Worm (Caenorhabditis elegans) whole organism, L1 larva: ENCODE measurements around the gene ceh-74.

Experiments
- C16A3.4 ChIP-seq: fragments of 150-350 bp; optimal IDR thresholded peaks from 2 replicates; lab custom pipeline; 2014; ENCODE audit warnings: missing biosample characterization, missing genetic modification characterization
- C34B4.2 ChIP-seq: sonication (generic microtip); optimal IDR thresholded peaks from 2 replicates; lab custom pipeline; 2017; ENCODE audit warnings: mild to moderate bottlenecking, missing genetic modification characterization, missing compliant biosample characterization
- F16B12.6 ChIP-seq: fragments of 150-350 bp; optimal IDR thresholded peaks from 2 replicates; lab custom pipeline; 2014; ENCODE audit warnings: missing biosample characterization, missing genetic modification characterization
- Y116A8C.19 ChIP-seq: sonication (generic microtip); optimal IDR thresholded peaks from 2 replicates; lab custom pipeline; 2016; ENCODE audit warnings: missing compliant biosample characterization, missing genetic modification characterization, borderline replicate concordance
- aly-2 ChIP-seq: fragments of 150-350 bp; optimal IDR thresholded peaks from 2 replicates; lab custom pipeline; 2014; ENCODE audit warnings: missing biosample characterization, missing genetic modification characterization
- ama-1 ChIP-seq: fragments of 150-350 bp; optimal IDR thresholded peaks from 2 replicates; lab custom pipeline; 2014
- blmp-1 ChIP-seq: fragments of 150-350 bp; optimal IDR thresholded peaks from 2 replicates; lab custom pipeline; 2014; ENCODE audit warnings: missing biosample characterization, missing genetic modification characterization
- ceh-8 ChIP-seq: fragments of 200-800 bp; sonication (Bioruptor generic); optimal IDR thresholded peaks from 2 replicates; lab custom pipeline; 2018; ENCODE audit warnings: mild to moderate bottlenecking, missing genetic modification characterization, moderate library complexity, missing compliant biosample characterization
- ceh-82 ChIP-seq, 3 experiments: fragments of 150-350 bp in 1 of 3; sonication (generic microtip) in 2 of 3; optimal IDR thresholded peaks; 2 replicates each; lab custom pipeline; 2014 to 2017; ENCODE audit warnings: missing biosample characterization in 3 of 3, missing genetic modification characterization in 3 of 3
- ces-1 ChIP-seq: fragments of 150-350 bp; optimal IDR thresholded peaks from 2 replicates; lab custom pipeline; 2014; ENCODE audit warnings: missing biosample characterization, missing genetic modification reagents, missing genetic modification characterization
- dpl-1 ChIP-seq, 3 experiments: fragments of 150-350 bp in 2 of 3; sonication (generic microtip) in 1 of 3; optimal IDR thresholded peaks; 2 replicates each; lab custom pipeline; 2014 to 2017; ENCODE audit warnings: missing biosample characterization in 3 of 3, missing genetic modification characterization in 3 of 3, missing genetic modification reagents in 3 of 3
- efl-1 ChIP-seq, 4 experiments: fragments of 150-350 bp; optimal IDR thresholded peaks in 3 of 4; peaks in 1 of 4; 1 replicate in 1 of 4; 2 replicates in 3 of 4; lab custom pipeline; 2014; ENCODE audit warnings: missing biosample characterization in 2 of 4, missing genetic modification characterization in 2 of 4, missing genetic modification reagents in 2 of 4
- egl-13 ChIP-seq: sonication (generic microtip); optimal IDR thresholded peaks from 2 replicates; lab custom pipeline; 2016; ENCODE audit warnings: missing genotype, missing genetic modification reagents, missing genetic modification characterization, missing compliant biosample characterization
- egl-27 ChIP-seq, 2 experiments: fragments of 150-350 bp in 1 of 2; sonication (generic microtip); optimal IDR thresholded peaks; 3 replicates each; lab custom pipeline; 2017 to 2018; ENCODE audit warnings: missing biosample characterization in 2 of 2, missing genetic modification characterization in 2 of 2, missing genetic modification reagents in 2 of 2
- ets-5 ChIP-seq: fragments of 200-800 bp; sonication (Bioruptor generic); IDR thresholded peaks from 2 replicates; pipeline ENCODE4 v1.3.6; 2022; ENCODE audit warnings: missing genetic modification characterization, missing compliant biosample characterization
- fkh-10 ChIP-seq: sonication (generic microtip); optimal IDR thresholded peaks from 2 replicates; lab custom pipeline; 2017; ENCODE audit warnings: missing biosample characterization, missing genetic modification reagents, missing genetic modification characterization
- fkh-4 ChIP-seq: sonication (generic microtip); optimal IDR thresholded peaks from 2 replicates; lab custom pipeline; 2016; ENCODE audit warnings: missing compliant biosample characterization, missing genetic modification characterization, borderline replicate concordance
- fkh-8 ChIP-seq: sonication (generic microtip); optimal IDR thresholded peaks from 2 replicates; lab custom pipeline; 2016; ENCODE audit warnings: mild to moderate bottlenecking, missing genetic modification characterization, missing compliant biosample characterization
- fos-1 ChIP-seq: fragments of 150-350 bp; optimal IDR thresholded peaks from 2 replicates; lab custom pipeline; 2014; ENCODE audit warnings: missing biosample characterization, missing genetic modification characterization
- grh-1 ChIP-seq: fragments of 200-800 bp; sonication (Bioruptor generic); IDR thresholded peaks from 2 replicates; pipeline ENCODE4 v1.3.6; 2022; ENCODE audit warnings: missing genetic modification reagents, missing genetic modification characterization, missing compliant biosample characterization
- irx-1 ChIP-seq: sonication (generic microtip); optimal IDR thresholded peaks from 2 replicates; lab custom pipeline; 2016; ENCODE audit warnings: missing genetic modification characterization, missing compliant biosample characterization
- jun-1 ChIP-seq: fragments of 150-350 bp; optimal IDR thresholded peaks from 2 replicates; lab custom pipeline; 2014; ENCODE audit warnings: missing biosample characterization, missing genetic modification reagents, missing genetic modification characterization
- lin-13 ChIP-seq: fragments of 150-350 bp; optimal IDR thresholded peaks from 2 replicates; lab custom pipeline; 2014; ENCODE audit warnings: missing biosample characterization, missing genetic modification reagents, missing genetic modification characterization
- lin-15B ChIP-seq: fragments of 150-350 bp; sonication (generic microtip); optimal IDR thresholded peaks from 3 replicates; lab custom pipeline; 2014; ENCODE audit warnings: missing biosample characterization, missing genetic modification characterization
- lir-3 ChIP-seq: sonication (generic microtip); optimal IDR thresholded peaks from 2 replicates; lab custom pipeline; 2016; ENCODE audit warnings: mild to moderate bottlenecking, missing genetic modification characterization, moderate library complexity, missing compliant biosample characterization; ENCODE audit not compliant: poor library complexity
- lsy-2 ChIP-seq, 2 experiments: fragments of 150-350 bp; optimal IDR thresholded peaks; 2 replicates each; lab custom pipeline; 2014; ENCODE audit warnings: missing biosample characterization in 2 of 2, missing genetic modification characterization in 2 of 2
- mab-9 ChIP-seq: fragments of 200-800 bp; sonication (Bioruptor generic); IDR thresholded peaks from 2 replicates; pipeline ENCODE4 v1.3.6; 2022; ENCODE audit warnings: missing genetic modification reagents, missing genetic modification characterization, missing compliant biosample characterization
- mef-2 ChIP-seq: fragments of 150-350 bp; optimal IDR thresholded peaks from 2 replicates; lab custom pipeline; 2014; ENCODE audit warnings: missing biosample characterization, missing genetic modification characterization
- mep-1 ChIP-seq: fragments of 150-350 bp; optimal IDR thresholded peaks from 2 replicates; lab custom pipeline; 2014; ENCODE audit warnings: missing biosample characterization, missing genetic modification characterization
- nhr-12 ChIP-seq: sonication (generic microtip); optimal IDR thresholded peaks from 2 replicates; lab custom pipeline; 2017; ENCODE audit warnings: missing biosample characterization, missing genetic modification characterization
- nhr-19 ChIP-seq: fragments of 200-800 bp; sonication (Bioruptor generic); conservative IDR thresholded peaks from 2 replicates; pipeline ENCODE4 v1.3.6; 2022; ENCODE audit warnings: missing genetic modification characterization, missing compliant biosample characterization
- nhr-20 ChIP-seq: sonication (generic microtip); optimal IDR thresholded peaks from 2 replicates; lab custom pipeline; 2016; ENCODE audit warnings: mild to moderate bottlenecking, missing genetic modification characterization, missing compliant biosample characterization
- nhr-237 ChIP-seq: fragments of 150-350 bp; optimal IDR thresholded peaks from 2 replicates; lab custom pipeline; 2014; ENCODE audit warnings: missing biosample characterization, missing genetic modification characterization
- nhr-28 ChIP-seq: fragments of 150-350 bp; optimal IDR thresholded peaks from 2 replicates; lab custom pipeline; 2014; ENCODE audit warnings: missing biosample characterization, missing genetic modification characterization
- nhr-85 ChIP-seq: sonication (generic microtip); peaks from one replicate; lab custom pipeline; 2016; ENCODE audit warnings: missing genetic modification characterization, inconsistent platforms, missing compliant biosample characterization
- pax-3 ChIP-seq: fragments of 200-800 bp; sonication (Bioruptor generic); optimal IDR thresholded peaks from 2 replicates; lab custom pipeline; 2018; ENCODE audit warnings: mild to moderate bottlenecking, missing genetic modification characterization, moderate library complexity, missing compliant biosample characterization
- pqm-1 ChIP-seq: sonication (generic microtip); optimal IDR thresholded peaks from 3 replicates; lab custom pipeline; 2017; ENCODE audit warnings: missing biosample characterization, missing genetic modification characterization
- rnt-1 ChIP-seq: sonication (generic microtip); optimal IDR thresholded peaks from 2 replicates; lab custom pipeline; 2016; ENCODE audit warnings: mild to moderate bottlenecking, missing genetic modification characterization, moderate library complexity, missing compliant biosample characterization
- skn-1 ChIP-seq: fragments of 150-350 bp; optimal IDR thresholded peaks from 2 replicates; lab custom pipeline; 2014; ENCODE audit warnings: missing biosample characterization, missing genetic modification characterization
- sox-4 ChIP-seq: sonication (generic microtip); optimal IDR thresholded peaks from 2 replicates; lab custom pipeline; 2016; ENCODE audit warnings: missing genetic modification characterization, missing compliant biosample characterization
- sptf-1 ChIP-seq: fragments of 150-350 bp; optimal IDR thresholded peaks from 2 replicates; lab custom pipeline; 2014; ENCODE audit warnings: missing biosample characterization, missing genetic modification characterization
- tbx-2 ChIP-seq: sonication (generic microtip); optimal IDR thresholded peaks from 2 replicates; lab custom pipeline; 2016; ENCODE audit warnings: missing genetic modification characterization, missing compliant biosample characterization
- unc-130 ChIP-seq: fragments of 150-350 bp; optimal IDR thresholded peaks from 2 replicates; lab custom pipeline; 2017; ENCODE audit warnings: missing biosample characterization, missing genetic modification characterization, inconsistent platforms
- unc-30 ChIP-seq: sonication (generic microtip); optimal IDR thresholded peaks from 2 replicates; lab custom pipeline; 2017; ENCODE audit warnings: missing biosample characterization, missing genetic modification characterization
- zip-4 ChIP-seq: fragments of 200-800 bp; sonication (Bioruptor generic); optimal IDR thresholded peaks from 2 replicates; lab custom pipeline; 2018; ENCODE audit warnings: mild to moderate bottlenecking, missing genetic modification characterization, moderate library complexity, missing compliant biosample characterization
- ztf-11 ChIP-seq, 2 experiments: sonication (generic microtip); optimal IDR thresholded peaks; 2 replicates each; lab custom pipeline; 2016 to 2017; ENCODE audit warnings: missing genetic modification characterization in 2 of 2, missing biosample characterization in 1 of 2, missing compliant biosample characterization in 1 of 2

ceh-74 gene

DNA sequence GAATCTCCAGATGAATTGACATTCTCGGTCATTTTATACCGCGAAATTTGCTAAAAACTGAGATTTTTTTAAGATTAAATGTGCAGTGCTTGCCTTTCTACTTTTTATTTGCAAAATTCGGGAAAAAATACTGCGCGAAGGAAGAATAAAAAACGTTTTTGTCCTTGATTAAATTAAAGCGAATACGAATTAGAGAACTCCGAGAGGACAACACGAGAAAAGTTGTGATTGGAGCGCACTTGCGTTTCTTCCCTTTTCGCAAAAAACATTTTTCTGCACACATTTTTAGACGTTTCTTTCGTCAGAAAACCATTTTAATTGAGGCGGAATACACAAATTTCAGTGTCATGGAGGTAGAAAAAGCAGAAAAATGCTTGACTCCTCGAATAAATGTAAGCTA lies 7.6 kb downstream of the ceh-74 start, which contains the start of the genes trm-1 and ints-2 (continued):
- TF ChIP-seq lin-13 (peak; percentile 41), mep-1 (tag; lab: Kevin White, UChicago) (peak; percentile 83), lir-3 (tag; lab: Kevin White, UChicago) (peak; percentile 40), efl-1 (optimal IDR thresholded peaks at IDR 0.05; lab: Kevin White, UChicago) (peak; percentile 78 to 79), efl-1 (GFP tag; optimal IDR thresholded peaks at IDR 0.05 in 1 of 2; lab: Kevin White, UChicago) (peak; percentile 73 to 97), grh-1 (peak; percentile 45), rnt-1 (peak; percentile 89)

DNA sequence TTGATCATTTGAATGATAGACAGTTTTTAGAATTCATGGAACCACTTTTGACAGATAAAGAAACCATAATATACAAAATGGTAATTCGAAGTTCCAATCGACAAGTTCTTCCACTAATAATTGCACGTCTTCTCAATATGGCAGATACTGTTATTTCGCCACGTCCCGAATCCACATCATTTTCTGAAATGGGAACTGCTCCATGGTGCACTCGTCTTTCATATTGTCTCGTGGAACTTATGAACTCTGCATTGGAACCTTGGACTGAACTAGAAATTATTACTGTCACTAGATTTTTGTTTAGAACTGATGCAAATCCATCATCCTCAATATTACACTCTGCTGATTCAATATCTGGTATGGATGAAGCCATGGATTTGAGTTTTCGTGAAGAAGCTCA lies 9.2 kb downstream of the ceh-74 start:
- TF ChIP-seq C16A3.4 (no peak), rnt-1 (no peak), skn-1 (no peak), unc-30 (tag; lab: Kevin White, UChicago) (no peak), lsy-2 (tag; optimal IDR thresholded peaks at IDR 0.05; lab: Kevin White, UChicago) (no peak), lin-13 (no peak), lin-15B (tag; lab: Kevin White, UChicago) (no peak), mef-2 (no peak), Y116A8C.19 (tag; lab: Kevin White, UChicago) (no peak), efl-1 (optimal IDR thresholded peaks at IDR 0.05; lab: Kevin White, UChicago) (no peak), efl-1 (GFP tag; optimal IDR thresholded peaks at IDR 0.05 in 1 of 2; lab: Kevin White, UChicago) (no peak)

DNA sequence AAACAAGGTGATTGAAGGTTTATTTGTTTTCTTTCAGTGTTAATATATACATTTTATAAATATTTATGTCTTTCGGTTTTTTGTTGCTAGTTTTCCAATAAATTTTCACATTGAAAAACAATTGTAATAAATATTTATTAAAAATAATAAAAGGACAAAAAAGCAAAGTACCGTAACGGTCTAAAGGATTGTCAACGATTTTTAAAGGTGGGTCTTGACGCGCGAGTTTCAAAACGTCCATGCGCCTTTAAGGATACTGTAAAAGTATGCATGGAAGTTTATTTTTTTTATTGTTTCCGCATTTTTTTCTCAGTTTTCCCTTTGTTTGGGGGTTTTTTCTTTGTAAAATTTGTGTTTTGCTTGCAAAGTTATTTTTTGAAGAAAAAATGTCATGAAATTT lies 15.0 kb downstream of the ceh-74 start:
- TF ChIP-seq aly-2: no peak
- no peak for TF ChIP-seq efl-1 (optimal IDR thresholded peaks at IDR 0.05; lab: Kevin White, UChicago)
- TF ChIP-seq efl-1 (GFP tag; optimal IDR thresholded peaks at IDR 0.05 in 1 of 2; lab: Kevin White, UChicago): peak in 1 of 2 experiments; percentile 20
- TF ChIP-seq, all 84 proteins: peak for 1

DNA sequence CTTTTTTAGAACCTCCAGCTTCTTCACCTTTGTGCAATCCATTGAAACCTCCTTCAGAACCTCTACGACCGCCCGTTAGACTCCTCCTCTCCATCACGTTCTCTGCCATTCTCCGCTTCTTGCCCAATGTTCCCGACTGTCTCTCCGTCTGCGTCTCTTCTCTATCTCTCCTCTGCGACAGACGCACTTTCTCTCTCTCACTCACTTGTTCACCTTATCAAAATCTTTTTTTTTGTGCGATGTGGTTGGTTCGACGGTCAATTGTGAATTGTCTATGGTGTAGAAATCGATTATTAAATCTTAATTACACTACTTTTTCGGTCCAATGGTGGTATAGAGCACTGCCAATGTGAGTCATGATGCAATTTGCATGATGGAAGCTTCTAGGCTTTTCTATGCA lies 15.6 kb downstream of the ceh-74 start, which contains the start of gene atfs-1:
Gene atfs-1, plus strand, starts transcription at position 213 of the 400 bp plus-strand sequence.
- no peak for TF ChIP-seq nhr-28
- peak; percentile 3 for TF ChIP-seq sox-4
- peak; percentile 12 for TF ChIP-seq C16A3.4
- TF ChIP-seq jun-1: peak; percentile 70
- peak; percentile 7 for TF ChIP-seq unc-130 (tag; lab: Kevin White, UChicago)
- TF ChIP-seq F16B12.6 (tag; lab: Kevin White, UChicago): no peak
- no peak for TF ChIP-seq pqm-1 (tag; lab: Kevin White, UChicago)
- TF ChIP-seq fkh-8: peak; percentile 10
- TF ChIP-seq egl-27 (tag; optimal IDR thresholded peaks at IDR 0.05; lab: Kevin White, UChicago): peak in 1 of 2 experiments; percentile 6
- TF ChIP-seq tbx-2: peak; percentile 67
- TF ChIP-seq ets-5 (GFP tag; lab: Robert Waterston, UW): no peak
- TF ChIP-seq nhr-237: no peak
- TF ChIP-seq ama-1 (lab: Kevin White, UChicago): no peak
- no peak for TF ChIP-seq egl-13 (tag; lab: Kevin White, UChicago)
- TF ChIP-seq dpl-1 (GFP tag; optimal IDR thresholded peaks at IDR 0.05; lab: Kevin White, UChicago): peak in 2 of 3 experiments; percentile 36 to 43
- TF ChIP-seq nhr-19 (GFP tag; lab: Robert Waterston, UW): peak; percentile 74
- TF ChIP-seq lsy-2 (tag; optimal IDR thresholded peaks at IDR 0.05; lab: Kevin White, UChicago): peak; percentile 49 to 68
- TF ChIP-seq nhr-12 (tag; lab: Kevin White, UChicago): no peak
- TF ChIP-seq C34B4.2 (tag; lab: Kevin White, UChicago): no peak
- no peak for TF ChIP-seq fkh-10 (GFP tag; lab: Kevin White, UChicago)
- 0 out of 2 replicates have a peak, but pooled peaks have one; percentile 19 for TF ChIP-seq mab-9 (GFP tag; lab: Robert Waterston, UW)
- TF ChIP-seq nhr-20 (tag; lab: Kevin White, UChicago): peak; percentile 82
- TF ChIP-seq zip-4: peak; percentile 47
- no peak for TF ChIP-seq grh-1
- TF ChIP-seq nhr-85 (tag; lab: Kevin White, UChicago): peak; percentile 78
- TF ChIP-seq irx-1: no peak
- TF ChIP-seq ztf-11 (tag; optimal IDR thresholded peaks at IDR 0.05; lab: Kevin White, UChicago): no peak
- TF ChIP-seq ces-1 (GFP tag; lab: Kevin White, UChicago): no peak
- no peak for TF ChIP-seq ceh-8 (GFP tag; lab: Kevin White, UChicago)
- no peak for TF ChIP-seq lir-3 (tag; lab: Kevin White, UChicago)
- TF ChIP-seq fos-1 (tag; lab: Kevin White, UChicago): peak; percentile 21
- TF ChIP-seq aly-2: peak; percentile 47
- TF ChIP-seq ceh-82 (tag; optimal IDR thresholded peaks at IDR 0.05; lab: Kevin White, UChicago): peak in 2 of 3 experiments; percentile 57 to 67
- TF ChIP-seq sptf-1 (tag; lab: Kevin White, UChicago): no peak
- TF ChIP-seq mep-1 (tag; lab: Kevin White, UChicago): peak; percentile 64
- TF ChIP-seq blmp-1 (tag; lab: Kevin White, UChicago): peak; percentile 99
- TF ChIP-seq fkh-4: no peak
- no peak for TF ChIP-seq pax-3 (tag; lab: Kevin White, UChicago)
